Worm (Caenorhabditis elegans) whole organism, young adult: Measurements from ENCODE around the gene Y46H3A.5.

Experiments
- C06A6.2 ChIP-seq: fragments of 200-800 bp; sonication (Bioruptor generic); conservative IDR thresholded peaks from 2 replicates; pipeline ENCODE4 v1.3.6; 2022; ENCODE audit warnings: missing genetic modification characterization, missing compliant biosample characterization
- F10E7.11 ChIP-seq: sonication (generic microtip); optimal IDR thresholded peaks from 2 replicates; lab custom pipeline; 2017; ENCODE audit warnings: mild to moderate bottlenecking, missing genetic modification characterization, moderate library complexity, missing compliant biosample characterization
- F52B5.7 ChIP-seq: sonication (generic microtip); optimal IDR thresholded peaks from 2 replicates; lab custom pipeline; 2016; ENCODE audit warnings: mild to moderate bottlenecking, missing genetic modification characterization, missing compliant biosample characterization
- T07F8.4 ChIP-seq: sonication (generic microtip); optimal IDR thresholded peaks from 2 replicates; lab custom pipeline; 2016; ENCODE audit warnings: mild to moderate bottlenecking, missing genetic modification characterization, moderate library complexity, missing compliant biosample characterization
- T26A5.8 ChIP-seq: sonication (generic microtip); optimal IDR thresholded peaks from 2 replicates; lab custom pipeline; 2016; ENCODE audit warnings: missing genetic modification characterization, missing compliant biosample characterization
- Y56A3A.18 ChIP-seq: fragments of 200-800 bp; sonication (Bioruptor generic); IDR thresholded peaks from 2 replicates; pipeline ENCODE4 v1.3.6; 2022; ENCODE audit warnings: missing genetic modification reagents, missing genetic modification characterization, missing compliant biosample characterization
- ama-1 ChIP-seq, 3 experiments: fragments of 150-350 bp in 1 of 3; sonication (generic microtip) in 2 of 3; optimal IDR thresholded peaks; 2 replicates each; lab custom pipeline; 2014 to 2018; ENCODE audit warnings: missing biosample characterization in 2 of 3, missing genetic modification characterization in 2 of 3, missing genetic modification reagents in 2 of 3
- aptf-3 ChIP-seq: fragments of 200-800 bp; sonication (Bioruptor generic); IDR thresholded peaks from 2 replicates; pipeline ENCODE4 v1.3.6; 2022; ENCODE audit warnings: missing genetic modification characterization, missing compliant biosample characterization
- attf-5 ChIP-seq: fragments of 200-800 bp; sonication (Bioruptor generic); optimal IDR thresholded peaks from 2 replicates; lab custom pipeline; 2018; ENCODE audit warnings: mild to moderate bottlenecking, missing genetic modification characterization, missing compliant biosample characterization
- attf-6 ChIP-seq: fragments of 200-800 bp; sonication (Bioruptor generic); IDR thresholded peaks from 2 replicates; pipeline ENCODE4 v1.3.6; 2022; ENCODE audit warnings: missing genetic modification reagents, missing genetic modification characterization, missing compliant biosample characterization
- bed-2 ChIP-seq: fragments of 200-800 bp; sonication (Bioruptor generic); IDR thresholded peaks from 2 replicates; pipeline ENCODE4 v1.3.6; 2022; ENCODE audit warnings: missing genetic modification reagents, missing genetic modification characterization, missing compliant biosample characterization
- ceh-27 ChIP-seq: fragments of 200-800 bp; sonication (Bioruptor generic); optimal IDR thresholded peaks from 2 replicates; lab custom pipeline; 2018; ENCODE audit warnings: mild to moderate bottlenecking, missing genetic modification characterization, moderate library complexity, missing compliant biosample characterization
- ceh-58 ChIP-seq: fragments of 200-800 bp; sonication (Bioruptor generic); IDR thresholded peaks from 2 replicates; pipeline ENCODE4 v1.3.6; 2022; ENCODE audit warnings: missing genetic modification characterization, missing compliant biosample characterization
- ceh-79 ChIP-seq: sonication (generic microtip); optimal IDR thresholded peaks from 2 replicates; lab custom pipeline; 2017; ENCODE audit warnings: mild to moderate bottlenecking, missing genetic modification characterization, missing compliant biosample characterization
- chd-7 ChIP-seq: sonication (generic microtip); optimal IDR thresholded peaks from 2 replicates; lab custom pipeline; 2016; ENCODE audit warnings: mild to moderate bottlenecking, missing genetic modification characterization, moderate library complexity, missing compliant biosample characterization
- dpff-1 ChIP-seq: sonication (generic microtip); optimal IDR thresholded peaks from 2 replicates; lab custom pipeline; 2017; ENCODE audit warnings: mild to moderate bottlenecking, missing genetic modification characterization, missing compliant biosample characterization
- egrh-3 ChIP-seq: fragments of 200-800 bp; sonication (Bioruptor generic); IDR thresholded peaks from 2 replicates; pipeline ENCODE4 v1.3.6; 2022; ENCODE audit warnings: missing genetic modification reagents, missing genetic modification characterization, missing compliant biosample characterization
- fkh-3 ChIP-seq: sonication (generic microtip); optimal IDR thresholded peaks from 2 replicates; lab custom pipeline; 2016; ENCODE audit warnings: mild to moderate bottlenecking, missing genetic modification characterization, missing compliant biosample characterization
- hmg-20 ChIP-seq: fragments of 200-800 bp; sonication (Bioruptor generic); IDR thresholded peaks from 2 replicates; pipeline ENCODE4 v1.3.6; 2022; ENCODE audit warnings: missing genetic modification reagents, missing genetic modification characterization, missing compliant biosample characterization
- lin-35 ChIP-seq, 3 experiments: fragments of 150-350 bp in 2 of 3; sonication (generic microtip) in 1 of 3; optimal IDR thresholded peaks; 2 replicates each; lab custom pipeline; 2014 to 2018; ENCODE audit warnings: missing biosample characterization in 3 of 3, missing genetic modification characterization in 3 of 3, missing genetic modification reagents in 3 of 3
- lsl-1 ChIP-seq: fragments of 200-800 bp; sonication (Bioruptor generic); optimal IDR thresholded peaks from 2 replicates; lab custom pipeline; 2018; ENCODE audit warnings: mild to moderate bottlenecking, missing genetic modification characterization, moderate library complexity, missing compliant biosample characterization
- mcd-1 ChIP-seq: fragments of 200-800 bp; sonication (Bioruptor generic); IDR thresholded peaks from 2 replicates; pipeline ENCODE4 v1.3.6; 2022; ENCODE audit warnings: missing genetic modification reagents, missing genetic modification characterization, missing compliant biosample characterization
- mes-4 ChIP-seq: sonication (generic microtip); optimal IDR thresholded peaks from 2 replicates; lab custom pipeline; 2016; ENCODE audit warnings: missing genotype, missing genetic modification characterization, missing compliant biosample characterization
- nfya-1 ChIP-seq: sonication (generic microtip); optimal IDR thresholded peaks from 2 replicates; lab custom pipeline; 2017; ENCODE audit warnings: antibody characterized with exemption, missing compliant biosample characterization, missing genetic modification characterization, borderline replicate concordance; ENCODE audit not compliant: insufficient read depth
- nhr-179 ChIP-seq: sonication (generic microtip); optimal IDR thresholded peaks from 2 replicates; lab custom pipeline; 2016; ENCODE audit warnings: mild to moderate bottlenecking, missing genetic modification characterization, missing compliant biosample characterization
- nhr-80 ChIP-seq: sonication (generic microtip); optimal IDR thresholded peaks from 2 replicates; lab custom pipeline; 2016; ENCODE audit warnings: missing genetic modification characterization, missing compliant biosample characterization
- repo-1 ChIP-seq: sonication (generic microtip); optimal IDR thresholded peaks from 2 replicates; lab custom pipeline; 2017; ENCODE audit warnings: mild to moderate bottlenecking, missing genetic modification characterization, missing compliant biosample characterization
- rpc-1 ChIP-seq, 2 experiments: fragments of 150-350 bp in 1 of 2; sonication (generic microtip) in 1 of 2; optimal IDR thresholded peaks; 2 replicates each; lab custom pipeline; 2014 to 2018; ENCODE audit warnings: missing biosample characterization in 1 of 2, missing genetic modification characterization in 1 of 2, missing genetic modification reagents in 1 of 2, missing genotype in 1 of 2
- sdz-38 ChIP-seq: sonication (generic microtip); optimal IDR thresholded peaks from 2 replicates; lab custom pipeline; 2016; ENCODE audit warnings: missing genotype, missing genetic modification characterization, missing compliant biosample characterization
- snpc-1.3 ChIP-seq: sonication (generic microtip); optimal IDR thresholded peaks from 2 replicates; lab custom pipeline; 2017; ENCODE audit warnings: missing genetic modification characterization, mild to moderate bottlenecking, missing compliant biosample characterization, antibody characterized with exemption, moderate library complexity, missing genotype, missing genetic modification reagents; ENCODE audit not compliant: insufficient read depth
- unc-130 ChIP-seq: sonication (generic microtip); optimal IDR thresholded peaks from 2 replicates; lab custom pipeline; 2016; ENCODE audit warnings: missing genetic modification reagents, missing genetic modification characterization, missing compliant biosample characterization
- xnd-1 ChIP-seq: sonication (generic microtip); optimal IDR thresholded peaks from 2 replicates; lab custom pipeline; 2016; ENCODE audit warnings: missing genotype, missing genetic modification reagents, missing genetic modification characterization, missing compliant biosample characterization
- zim-3 ChIP-seq: sonication (generic microtip); optimal IDR thresholded peaks from 2 replicates; lab custom pipeline; 2017; ENCODE audit warnings: mild to moderate bottlenecking, missing genetic modification characterization, moderate library complexity, missing compliant biosample characterization
- ztf-25 ChIP-seq: fragments of 200-800 bp; sonication (Bioruptor generic); IDR thresholded peaks from 2 replicates; pipeline ENCODE4 v1.3.6; 2022; ENCODE audit warnings: missing genetic modification reagents, missing genetic modification characterization, missing compliant biosample characterization
- ztf-26 ChIP-seq: sonication (generic microtip); optimal IDR thresholded peaks from 2 replicates; lab custom pipeline; 2017; ENCODE audit warnings: missing genetic modification characterization, missing compliant biosample characterization

Gene Y46H3A.5

DNA sequence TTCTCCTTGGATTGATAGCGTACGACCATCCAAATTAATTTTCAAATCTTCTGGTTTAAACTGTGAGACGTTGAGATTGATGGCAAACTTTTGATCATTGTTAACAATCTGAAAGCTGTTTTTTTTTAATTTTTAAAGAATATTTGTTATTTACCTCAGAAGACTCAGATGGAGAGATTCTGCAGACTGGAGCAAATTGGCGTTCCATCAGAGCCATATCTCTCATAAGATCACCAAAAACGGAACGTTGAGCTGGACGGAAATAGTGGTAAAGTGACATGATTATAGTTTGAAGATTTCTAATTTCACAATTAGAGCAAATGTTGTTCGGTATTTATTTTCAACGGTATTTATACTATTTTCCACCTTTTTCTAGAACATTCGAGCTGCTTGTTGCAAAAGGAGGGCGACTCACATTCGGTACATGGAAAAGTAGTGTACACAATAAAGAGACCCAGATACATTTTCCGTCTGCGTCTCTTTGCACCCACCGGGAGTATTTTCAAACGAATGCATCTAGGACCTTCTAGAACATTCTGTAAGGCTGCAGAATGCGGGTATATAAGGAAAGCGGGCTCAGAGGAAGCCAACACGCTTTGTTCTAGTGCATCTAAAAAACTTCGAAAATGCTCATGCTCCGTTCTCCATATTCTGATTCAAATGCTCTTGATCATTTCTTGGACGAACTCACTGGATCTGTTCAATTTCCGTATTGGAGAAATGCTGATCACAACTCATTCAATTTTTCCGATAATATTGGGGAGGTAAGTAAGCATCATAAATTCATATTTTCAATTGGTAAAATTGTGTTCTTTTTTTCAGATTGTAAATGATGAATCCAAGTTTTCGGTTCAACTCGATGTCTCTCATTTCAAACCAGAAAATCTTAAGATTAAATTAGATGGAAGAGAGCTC is 9.8 kb downstream of the Y46H3A.5 start, which contains the start of the genes hsp-16.2 and hsp-16.41 (continued):
- peak; percentile 59 for TF ChIP-seq ztf-26 (tag; lab: Kevin White, UChicago)
- no peak for TF ChIP-seq nfya-1 (tag; lab: Kevin White, UChicago)
- no peak for TF ChIP-seq unc-130 (GFP tag; lab: Kevin White, UChicago)
- TF ChIP-seq attf-6 (GFP tag; lab: Robert Waterston, UW) = no peak
- peak; percentile 23 for TF ChIP-seq ceh-27 (GFP tag; lab: Kevin White, UChicago)
- TF ChIP-seq T26A5.8 (tag; lab: Kevin White, UChicago) = no peak
- TF ChIP-seq mes-4 (tag; lab: Kevin White, UChicago) = no peak
- TF ChIP-seq C06A6.2 = no peak
- peak; percentile 38 for TF ChIP-seq chd-7 (tag; lab: Kevin White, UChicago)
- no peak for TF ChIP-seq hmg-20 (GFP tag; lab: Robert Waterston, UW)
- peak; percentile 3 for TF ChIP-seq ama-1 (optimal IDR thresholded peaks at IDR 0.05; lab: Kevin White, UChicago)
- no peak for TF ChIP-seq ama-1 (GFP tag; optimal IDR thresholded peaks at IDR 0.05; lab: Kevin White, UChicago)
- peak; percentile 33; the same call in 1 of the 2 replicates for TF ChIP-seq mcd-1 (GFP tag; lab: Robert Waterston, UW)
- TF ChIP-seq, all 124 proteins: peak for 16

DNA sequence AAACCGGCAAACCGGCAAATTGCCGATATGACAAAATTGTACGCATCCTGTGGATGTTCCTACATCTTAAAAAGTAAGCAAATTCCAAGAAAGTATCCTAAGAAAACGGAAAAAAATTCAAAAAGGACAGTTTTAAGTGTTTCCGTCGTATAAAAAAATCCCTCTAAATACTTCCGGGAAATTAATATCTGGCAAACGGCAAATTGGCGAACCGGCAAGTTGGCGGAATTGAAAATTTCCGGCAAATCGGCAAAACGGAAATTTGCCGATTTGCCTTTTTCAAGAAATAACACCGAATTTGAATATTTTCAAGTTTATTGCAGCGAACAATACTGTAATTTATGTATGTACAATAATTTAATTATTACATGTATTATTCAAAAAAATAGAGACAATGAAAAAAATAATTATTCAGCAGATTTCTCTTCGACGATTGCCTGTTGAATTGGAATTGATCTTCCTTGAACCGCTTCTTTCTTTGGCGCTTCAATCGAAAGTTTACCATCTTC is 10.6 kb downstream of the Y46H3A.5 start:
- TF ChIP-seq repo-1 (tag; lab: Kevin White, UChicago) (peak; percentile 5), egrh-3 (GFP tag; lab: Robert Waterston, UW) (no peak), T07F8.4 (tag; lab: Kevin White, UChicago) (no peak), Y56A3A.18 (no peak), lin-35 (GFP tag; optimal IDR thresholded peaks at IDR 0.05; lab: Kevin White, UChicago) (no peak), aptf-3 (no peak), ceh-58 (no peak), fkh-3 (tag; lab: Kevin White, UChicago) (no peak), zim-3 (tag; lab: Kevin White, UChicago) (no peak), attf-5 (no peak), nhr-179 (tag; lab: Kevin White, UChicago) (no peak), sdz-38 (tag; lab: Kevin White, UChicago) (no peak), hmg-20 (GFP tag; lab: Robert Waterston, UW) (no peak), F10E7.11 (tag; lab: Kevin White, UChicago) (no peak), ztf-25 (GFP tag; lab: Robert Waterston, UW) (no peak), lsl-1 (GFP tag; lab: Kevin White, UChicago) (no peak), ama-1 (optimal IDR thresholded peaks at IDR 0.05; lab: Kevin White, UChicago) (peak; percentile 38), ama-1 (GFP tag; optimal IDR thresholded peaks at IDR 0.05; lab: Kevin White, UChicago) (no peak), dpff-1 (tag; lab: Kevin White, UChicago) (no peak), F52B5.7 (tag; lab: Kevin White, UChicago) (no peak), snpc-1.3 (tag; lab: Kevin White, UChicago) (no peak), ceh-79 (no peak), rpc-1 (optimal IDR thresholded peaks at IDR 0.05; lab: Kevin White, UChicago) (no peak), rpc-1 (tag; optimal IDR thresholded peaks at IDR 0.05; lab: Kevin White, UChicago) (no peak), bed-2 (no peak), xnd-1 (tag; lab: Kevin White, UChicago) (no peak), nhr-80 (tag; lab: Kevin White, UChicago) (peak; percentile 5)
